Fruit fly (Drosophila melanogaster): ENCODE measurements around the gene robo3.

- TF ChIP-seq CG8478 (optimal IDR thresholded peaks at IDR 0.05), result no peak
- no peak for TF ChIP-seq CTCF (optimal IDR thresholded peaks at IDR 0.05)
Measured at dm6 chr2L:1211528-1211927, 44.7 kb upstream of the robo3 start.
